Fruit fly (Drosophila melanogaster): ENCODE results near the gene CG33124.
A peak's percentile ranks its signal among the peaks of the same experiment; 100 is the strongest.

CG33124 gene

DNA sequence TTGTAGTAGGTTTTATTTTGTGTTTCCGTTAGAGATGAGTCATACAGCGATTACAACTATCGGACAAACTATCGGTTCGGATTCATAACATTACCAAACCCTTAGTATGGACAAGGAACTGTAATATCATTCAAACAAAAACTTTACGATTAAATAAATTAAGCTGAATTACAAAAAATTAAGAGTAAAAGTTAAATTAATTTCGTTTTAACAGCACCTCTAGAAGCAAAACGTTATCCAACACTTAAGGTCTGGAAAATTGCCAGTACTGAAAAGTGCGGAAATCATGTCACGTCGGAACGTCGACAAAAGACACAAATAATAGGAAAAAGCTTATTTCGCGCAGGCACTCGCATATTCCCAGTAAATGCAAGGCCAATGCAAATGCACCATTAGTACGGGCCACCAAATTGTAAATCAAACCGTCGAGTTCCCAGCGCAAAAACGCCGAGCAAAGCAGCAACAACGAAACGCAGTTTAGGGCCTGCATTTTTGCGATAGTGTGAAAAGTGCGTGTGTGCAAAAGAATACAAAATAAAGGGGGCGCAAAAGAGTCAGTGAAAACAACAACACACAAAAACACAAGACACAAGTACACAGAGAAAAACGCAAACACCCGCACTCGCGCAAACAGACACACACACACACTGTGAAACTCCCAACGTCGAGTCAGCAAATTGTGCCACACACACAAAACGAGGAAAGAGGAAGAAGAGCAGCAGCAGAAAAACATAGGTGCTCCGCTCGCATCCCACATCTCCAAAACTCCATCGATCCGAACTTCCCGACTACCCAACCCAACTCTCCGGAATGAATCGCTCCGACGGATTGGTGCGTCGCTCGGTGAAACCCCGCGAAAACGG is 17.6 kb upstream of the CG33124 start, which contains the start of the genes CG15387 and sau:
CG15387 (minus strand) TSS at position 36 of the 863 bp plus-strand sequence.
sau (plus strand) TSS at position 84 of the 863 bp plus-strand sequence.
- TF ChIP-seq CG1620 (GFP tag; optimal IDR thresholded peaks at IDR 0.05) (peak; percentile 96), tj (GFP tag; optimal IDR thresholded peaks at IDR 0.05) (peak; percentile 93), pad (GFP tag; optimal IDR thresholded peaks at IDR 0.05) (peak; percentile 87), Crg-1 (GFP tag; optimal IDR thresholded peaks at IDR 0.05) (peak; percentile 95), Mnt (GFP tag; optimal IDR thresholded peaks at IDR 0.05) (peak; percentile 92), toe (GFP tag; optimal IDR thresholded peaks at IDR 0.05) (peak; percentile 96), CG33017 (tag; optimal IDR thresholded peaks at IDR 0.05) (peak; percentile 89), cnc (optimal IDR thresholded peaks at IDR 0.05) (no peak), bab1 (GFP tag; optimal IDR thresholded peaks at IDR 0.05) (peak; percentile 90), CG7101 (tag; optimal IDR thresholded peaks at IDR 0.05) (peak; percentile 94), cic (GFP tag; optimal IDR thresholded peaks at IDR 0.05) (peak; percentile 62), CG5204 (GFP tag; optimal IDR thresholded peaks at IDR 0.05) (peak; percentile 96), CG7045 (GFP tag; optimal IDR thresholded peaks at IDR 0.05) (peak; percentile 89), CG11617 (GFP tag; optimal IDR thresholded peaks at IDR 0.05) (peak; percentile 95), Hr96 (GFP tag; optimal IDR thresholded peaks at IDR 0.05) (peak; percentile 96), kay (GFP tag; ENCODE audit: borderline replicate concordance) (peak; percentile 97), Clk (GFP tag; optimal IDR thresholded peaks at IDR 0.05) (peak; percentile 87), CG12768 (GFP tag; optimal IDR thresholded peaks at IDR 0.05) (peak; percentile 92), ovo (GFP tag; optimal IDR thresholded peaks at IDR 0.05) (peak; percentile 88), CG14711 (tag; optimal IDR thresholded peaks at IDR 0.05) (peak; percentile 88)

DNA sequence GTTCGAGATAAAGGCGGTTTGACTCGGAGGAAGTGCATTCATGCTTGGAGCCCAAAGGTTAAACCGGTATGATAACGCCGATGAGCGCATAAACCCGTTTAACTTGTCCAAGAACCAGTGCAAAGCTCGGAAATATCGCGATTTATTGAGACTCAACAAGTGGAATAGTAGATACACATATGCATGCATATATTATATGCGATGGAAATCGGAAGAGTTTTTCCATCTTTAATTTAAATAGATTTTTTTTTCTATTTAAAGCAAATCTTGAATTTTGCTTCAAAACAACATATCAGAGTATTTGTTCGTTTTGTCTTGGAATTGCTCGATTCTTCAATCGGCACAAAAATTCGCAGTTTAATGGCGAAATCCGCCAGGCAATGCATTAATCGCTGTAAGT is 13.5 kb upstream of the CG33124 start:
- peak; percentile 5 for TF ChIP-seq bab1 (GFP tag; optimal IDR thresholded peaks at IDR 0.05)
- no peak for TF ChIP-seq CG1620 (GFP tag; optimal IDR thresholded peaks at IDR 0.05)
- no peak for TF ChIP-seq CG11617 (GFP tag; optimal IDR thresholded peaks at IDR 0.05)
- TF ChIP-seq kay (GFP tag; ENCODE audit: borderline replicate concordance) = peak; percentile 56

DNA sequence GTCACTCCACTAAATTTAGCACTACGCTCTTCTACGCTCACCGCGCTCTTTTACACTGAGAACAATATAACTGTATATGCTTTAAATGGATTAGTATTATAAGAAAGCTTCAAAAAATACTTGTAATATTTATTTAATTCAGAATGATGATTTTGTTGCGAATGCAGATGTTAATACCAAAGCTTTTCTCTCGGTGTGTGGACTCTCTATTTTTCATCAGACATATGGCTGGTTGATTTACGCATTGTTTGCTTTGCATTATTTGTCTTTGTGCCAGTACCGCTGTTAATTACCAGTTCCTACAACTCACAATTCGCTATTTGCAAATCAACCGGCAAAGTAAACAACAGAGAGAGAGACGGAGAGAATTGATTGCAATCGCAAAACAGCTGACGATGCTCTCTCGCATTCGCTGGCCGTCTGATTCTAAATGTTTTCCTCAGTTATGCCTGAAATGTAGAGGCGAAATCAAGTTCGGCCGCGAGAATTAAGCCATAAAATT is 12.8 kb upstream of the CG33124 start:
- TF ChIP-seq bab1 (GFP tag; optimal IDR thresholded peaks at IDR 0.05) (peak; percentile 99), tj (GFP tag; optimal IDR thresholded peaks at IDR 0.05) (peak; percentile 95), CG12768 (GFP tag; optimal IDR thresholded peaks at IDR 0.05) (peak; percentile 99), cic (GFP tag; optimal IDR thresholded peaks at IDR 0.05) (peak; percentile 99), CG11617 (GFP tag; optimal IDR thresholded peaks at IDR 0.05) (peak; percentile 99), CG7101 (tag; optimal IDR thresholded peaks at IDR 0.05) (peak; percentile 99), toe (GFP tag; optimal IDR thresholded peaks at IDR 0.05) (peak; percentile 97), Crg-1 (GFP tag; optimal IDR thresholded peaks at IDR 0.05) (peak; percentile 99), CG14711 (tag; optimal IDR thresholded peaks at IDR 0.05) (peak; percentile 96), pad (GFP tag; optimal IDR thresholded peaks at IDR 0.05) (peak; percentile 96), Clk (GFP tag; optimal IDR thresholded peaks at IDR 0.05) (peak; percentile 96), ovo (GFP tag; optimal IDR thresholded peaks at IDR 0.05) (peak; percentile 98), CG1620 (GFP tag; optimal IDR thresholded peaks at IDR 0.05) (peak; percentile 98), CG7045 (GFP tag; optimal IDR thresholded peaks at IDR 0.05) (peak; percentile 99), Mnt (GFP tag; optimal IDR thresholded peaks at IDR 0.05) (peak; percentile 98), CG5204 (GFP tag; optimal IDR thresholded peaks at IDR 0.05) (peak; percentile 99), cnc (optimal IDR thresholded peaks at IDR 0.05) (no peak), Hr96 (GFP tag; optimal IDR thresholded peaks at IDR 0.05) (peak; percentile 96), CG33017 (tag; optimal IDR thresholded peaks at IDR 0.05) (peak; percentile 100), kay (GFP tag; ENCODE audit: borderline replicate concordance) (peak; percentile 96)

DNA sequence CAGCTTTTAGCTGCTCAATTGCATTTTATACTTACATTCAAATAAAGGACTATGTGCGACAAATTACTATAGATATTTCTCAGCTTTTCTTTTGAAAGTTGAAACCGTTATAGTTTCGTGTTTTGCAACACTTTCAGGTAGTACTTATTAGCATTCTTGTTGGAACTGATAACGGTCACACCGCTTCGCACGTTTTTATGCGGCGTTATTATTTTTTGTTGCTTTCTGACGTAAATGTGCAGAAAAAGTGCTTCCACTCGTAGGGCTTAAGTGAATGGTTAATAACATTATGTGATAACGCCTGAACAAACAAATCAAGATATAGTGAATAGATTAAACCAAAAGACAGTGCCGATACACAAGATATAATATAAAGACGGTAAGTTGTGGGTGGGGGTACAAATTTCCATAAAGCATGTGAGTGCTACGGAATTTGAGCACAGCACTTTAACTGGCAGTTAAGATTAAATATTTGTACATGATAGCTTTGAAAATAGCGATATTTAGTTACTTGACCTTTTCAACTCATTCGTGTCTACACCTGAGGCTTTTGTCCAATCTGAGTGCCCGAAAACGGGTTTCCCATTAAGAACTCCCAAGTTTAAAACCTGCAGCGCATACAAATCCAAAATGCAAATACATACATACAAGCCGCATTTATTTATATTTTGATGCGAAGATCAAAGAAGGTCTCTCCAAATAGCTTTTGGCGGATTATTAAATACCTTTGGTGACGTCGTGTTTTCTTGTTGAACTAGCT is 11.9 kb upstream of the CG33124 start, which contains the start of gene papi:
papi (plus strand) TSS at position 176 of the 760 bp plus-strand sequence.
- no peak for TF ChIP-seq bab1 (GFP tag; optimal IDR thresholded peaks at IDR 0.05)
- TF ChIP-seq ovo (GFP tag; optimal IDR thresholded peaks at IDR 0.05) = peak; percentile 70
- peak; percentile 99 for TF ChIP-seq Mnt (GFP tag; optimal IDR thresholded peaks at IDR 0.05)
- TF ChIP-seq CG33017 (tag; optimal IDR thresholded peaks at IDR 0.05) = peak; percentile 28
- TF ChIP-seq CG14711 (tag; optimal IDR thresholded peaks at IDR 0.05) = no peak
- TF ChIP-seq CG7101 (tag; optimal IDR thresholded peaks at IDR 0.05) = peak; percentile 47
- TF ChIP-seq cic (GFP tag; optimal IDR thresholded peaks at IDR 0.05) = peak; percentile 34

DNA sequence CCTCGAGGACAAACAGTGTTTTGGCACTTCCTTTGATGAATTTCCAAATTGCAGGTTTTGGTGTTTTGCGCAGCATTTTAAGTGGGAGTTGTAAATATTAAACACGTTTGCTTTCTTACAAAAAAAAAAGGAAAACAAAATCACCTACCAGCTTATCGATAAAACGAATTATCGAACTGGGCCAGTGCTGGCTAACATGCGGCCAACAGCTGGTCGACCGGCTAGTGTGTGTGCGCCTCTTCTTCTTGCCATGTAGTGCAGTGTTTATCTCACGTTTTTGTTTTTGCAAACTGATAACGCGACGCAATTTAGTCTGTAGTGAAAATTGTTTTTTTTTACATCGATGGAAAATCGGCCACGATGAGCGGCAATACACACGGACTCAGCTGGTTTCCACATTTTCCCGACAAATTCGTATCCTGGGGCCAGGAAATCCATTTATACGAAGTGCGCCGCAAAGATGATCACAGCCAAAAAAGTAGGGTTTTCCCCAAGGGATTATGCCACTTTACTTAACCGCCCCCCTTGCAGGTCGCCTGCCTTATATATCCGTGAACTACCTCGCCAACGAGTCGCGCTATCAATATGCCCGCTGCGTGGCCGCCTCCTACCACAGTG is 8.3 kb upstream of the CG33124 start, which contains the start of the genes CG15386, CG42371 and mio:
CG15386 (minus strand) TSS at position 180 of the 618 bp plus-strand sequence.
CG42371 (minus strand) TSS at position 180 of the 618 bp plus-strand sequence.
mio (plus strand) TSS at position 224 of the 618 bp plus-strand sequence.
- peak; percentile 94 for TF ChIP-seq Mnt (GFP tag; optimal IDR thresholded peaks at IDR 0.05)
- TF ChIP-seq CG12768 (GFP tag; optimal IDR thresholded peaks at IDR 0.05) = peak; percentile 27
- TF ChIP-seq cnc (optimal IDR thresholded peaks at IDR 0.05) = no peak
- no peak for TF ChIP-seq CG5204 (GFP tag; optimal IDR thresholded peaks at IDR 0.05)
- TF ChIP-seq Hr96 (GFP tag; optimal IDR thresholded peaks at IDR 0.05) = no peak
- TF ChIP-seq Clk (GFP tag; optimal IDR thresholded peaks at IDR 0.05) = no peak
- no peak for TF ChIP-seq toe (GFP tag; optimal IDR thresholded peaks at IDR 0.05)
- TF ChIP-seq pad (GFP tag; optimal IDR thresholded peaks at IDR 0.05) = peak; percentile 52
- TF ChIP-seq cic (GFP tag; optimal IDR thresholded peaks at IDR 0.05) = peak; percentile 94
- TF ChIP-seq tj (GFP tag; optimal IDR thresholded peaks at IDR 0.05) = peak; percentile 38
- TF ChIP-seq bab1 (GFP tag; optimal IDR thresholded peaks at IDR 0.05) = peak; percentile 54
- TF ChIP-seq ovo (GFP tag; optimal IDR thresholded peaks at IDR 0.05) = no peak
- TF ChIP-seq CG11617 (GFP tag; optimal IDR thresholded peaks at IDR 0.05) = peak; percentile 74
- TF ChIP-seq Crg-1 (GFP tag; optimal IDR thresholded peaks at IDR 0.05) = peak; percentile 66
- TF ChIP-seq CG1620 (GFP tag; optimal IDR thresholded peaks at IDR 0.05) = peak; percentile 32
- peak; percentile 53 for TF ChIP-seq CG7101 (tag; optimal IDR thresholded peaks at IDR 0.05)
- TF ChIP-seq kay (GFP tag; ENCODE audit: borderline replicate concordance) = no peak
- TF ChIP-seq CG7045 (GFP tag; optimal IDR thresholded peaks at IDR 0.05) = no peak
- TF ChIP-seq CG33017 (tag; optimal IDR thresholded peaks at IDR 0.05) = peak; percentile 71
- TF ChIP-seq CG14711 (tag; optimal IDR thresholded peaks at IDR 0.05) = peak; percentile 47
